Fruit fly (Drosophila melanogaster): ENCODE results near the gene CG32264.
A peak's percentile ranks its signal among the peaks of the same experiment; 100 is the strongest.

The CG32264 gene

DNA sequence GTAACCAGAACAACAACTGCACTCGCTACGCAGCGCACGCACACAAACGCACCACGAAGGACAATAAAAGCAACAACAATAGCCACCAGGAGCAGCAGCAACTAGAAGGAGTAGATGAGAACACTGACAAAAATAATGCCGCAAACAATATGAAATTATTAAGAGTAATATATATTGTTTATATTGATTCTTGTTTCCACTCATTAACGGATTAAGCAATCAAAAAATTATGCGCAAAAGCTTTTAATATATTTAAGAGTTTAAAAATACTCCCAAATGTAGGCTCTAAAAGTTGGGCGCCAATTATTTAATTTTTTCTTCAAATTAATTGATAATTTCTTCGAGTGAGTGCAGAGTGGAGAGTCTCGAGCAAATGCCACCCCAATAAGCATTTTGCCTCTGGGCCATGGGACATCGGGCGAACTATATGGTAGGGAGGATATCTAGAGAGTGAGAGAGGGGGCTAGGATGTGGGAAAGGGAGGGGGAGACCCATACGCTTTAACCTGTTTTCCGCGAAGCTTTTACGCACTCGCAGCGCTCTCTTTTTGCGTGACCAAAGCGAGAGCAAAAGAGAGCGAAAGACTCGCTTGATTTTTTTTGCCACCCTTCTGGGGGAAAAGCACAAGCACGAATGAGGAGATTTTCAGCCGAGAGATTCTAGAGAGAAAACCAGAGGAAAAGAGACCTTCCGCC is 18.7 kb upstream of the CG32264 start, which contains the start of gene Rdh (continued):
- TF ChIP-seq CG11247 (GFP tag; IDR thresholded peaks at IDR 0.05), result no peak
- no peak for TF ChIP-seq Atf-2 (GFP tag; optimal IDR thresholded peaks at IDR 0.05)
- TF ChIP-seq CG1647 (GFP tag; optimal IDR thresholded peaks at IDR 0.05), result peak; percentile 41
- TF ChIP-seq CTCF (GFP tag; optimal IDR thresholded peaks at IDR 0.05), result peak; percentile 23
- TF ChIP-seq CG5245 (GFP tag; optimal IDR thresholded peaks at IDR 0.05), result peak; percentile 9
- peak; percentile 61 for TF ChIP-seq zen (tag; optimal IDR thresholded peaks at IDR 0.05)
- peak; percentile 82 for TF ChIP-seq CG6813 (GFP tag; optimal IDR thresholded peaks at IDR 0.05)
- peak; percentile 15 for TF ChIP-seq CG3065 (GFP tag; optimal IDR thresholded peaks at IDR 0.05)
- TF ChIP-seq zf30C (GFP tag; optimal IDR thresholded peaks at IDR 0.05), result peak; percentile 94
- peak; percentile 47; the same call in 1 of the 2 replicates for TF ChIP-seq Doc2 (GFP tag; IDR thresholded peaks at IDR 0.05)
- peak; percentile 72 for TF ChIP-seq ara (GFP tag; IDR thresholded peaks at IDR 0.05)
- peak; percentile 80 for TF ChIP-seq Xbp1 (GFP tag; optimal IDR thresholded peaks at IDR 0.05)
- no peak for TF ChIP-seq Hmx (GFP tag; optimal IDR thresholded peaks at IDR 0.05)
- TF ChIP-seq CG11723 (GFP tag; optimal IDR thresholded peaks at IDR 0.05), result peak; percentile 67
- no peak for TF ChIP-seq CG43689 (GFP tag; IDR thresholded peaks at IDR 0.05)
- no peak for TF ChIP-seq ac (GFP tag; optimal IDR thresholded peaks at IDR 0.05)
- peak; percentile 65 for TF ChIP-seq az2 (GFP tag; optimal IDR thresholded peaks at IDR 0.05)
- no peak for TF ChIP-seq amos (GFP tag; IDR thresholded peaks at IDR 0.05; ENCODE audit: partially characterized antibody)
- TF ChIP-seq sima (GFP tag; optimal IDR thresholded peaks at IDR 0.05), result no peak
- TF ChIP-seq trem (tag; optimal IDR thresholded peaks at IDR 0.05), result peak; percentile 62
- TF ChIP-seq CG9727 (GFP tag; optimal IDR thresholded peaks at IDR 0.05), result peak; percentile 85
- peak; percentile 60 for TF ChIP-seq Nf-YB (GFP tag; optimal IDR thresholded peaks at IDR 0.05)
- TF ChIP-seq pan (optimal IDR thresholded peaks at IDR 0.05), result no peak
- peak in 1 of 2 experiments; percentile 19 for TF ChIP-seq pan (GFP tag; optimal IDR thresholded peaks at IDR 0.05 in 1 of 2, IDR thresholded peaks at IDR 0.05 in 1 of 2)
- peak; percentile 32 for TF ChIP-seq HmgZ (tag; optimal IDR thresholded peaks at IDR 0.05)
- peak; percentile 48; the same call in 1 of the 2 replicates for TF ChIP-seq HLH3B (GFP tag; IDR thresholded peaks at IDR 0.05)
- peak; percentile 45 for TF ChIP-seq CG2202 (tag; optimal IDR thresholded peaks at IDR 0.05)
- no peak for TF ChIP-seq Atf3 (GFP tag; optimal IDR thresholded peaks at IDR 0.05)
- no peak for TF ChIP-seq slp2 (GFP tag; optimal IDR thresholded peaks at IDR 0.05)
- TF ChIP-seq YL-1 (GFP tag; optimal IDR thresholded peaks at IDR 0.05), result peak; percentile 30
- no peak for TF ChIP-seq CG16863 (GFP tag; optimal IDR thresholded peaks at IDR 0.05)
- no peak for TF ChIP-seq CG17612 (GFP tag; IDR thresholded peaks at IDR 0.05)
- TF ChIP-seq bowl (GFP tag; IDR thresholded peaks at IDR 0.05), result no peak
- no peak for TF ChIP-seq pzg (GFP tag; optimal IDR thresholded peaks at IDR 0.05)
- peak; percentile 63 for TF ChIP-seq CG10654 (GFP tag; optimal IDR thresholded peaks at IDR 0.05)
- peak; percentile 84 for TF ChIP-seq sug (tag; optimal IDR thresholded peaks at IDR 0.05)
- TF ChIP-seq Xrp1 (GFP tag; IDR thresholded peaks at IDR 0.05), result peak; percentile 82
- TF ChIP-seq CG11504 (tag; optimal IDR thresholded peaks at IDR 0.05), result peak; percentile 88
- TF ChIP-seq CG17568 (GFP tag; optimal IDR thresholded peaks at IDR 0.05), result peak; percentile 74
- TF ChIP-seq Side (GFP tag; optimal IDR thresholded peaks at IDR 0.05), result no peak
- 0 out of 2 replicates have a peak, but pooled peaks have one; percentile 34 for TF ChIP-seq wdn (GFP tag; IDR thresholded peaks at IDR 0.05)
- peak; percentile 85 for TF ChIP-seq BtbVII (GFP tag; optimal IDR thresholded peaks at IDR 0.05)
- TF ChIP-seq E2f2 (GFP tag; IDR thresholded peaks at IDR 0.05), result peak; percentile 47; the same call in 1 of the 2 replicates
- TF ChIP-seq BEAF-32 (GFP tag; optimal IDR thresholded peaks at IDR 0.05), result no peak
- peak; percentile 56 to 86 for TF ChIP-seq Hr51 (GFP tag; optimal IDR thresholded peaks at IDR 0.05)
- TF ChIP-seq ftz-f1 (GFP tag; optimal IDR thresholded peaks at IDR 0.05), result no peak
- TF ChIP-seq gsb (GFP tag; IDR thresholded peaks at IDR 0.05), result no peak
- peak; percentile 80 for TF ChIP-seq nmo (GFP tag; optimal IDR thresholded peaks at IDR 0.05)
- TF ChIP-seq CG2116 (GFP tag; optimal IDR thresholded peaks at IDR 0.05), result peak; percentile 50
- no peak for TF ChIP-seq Lpt (GFP tag; optimal IDR thresholded peaks at IDR 0.05)
- peak; percentile 72 for TF ChIP-seq Rfx (GFP tag; IDR thresholded peaks at IDR 0.05)
